Worm (Caenorhabditis elegans) whole organism, L1 larva: ENCODE measurements around the gene srw-99.
"Not testable (repeated sequence)": the region's sequence is repeated elsewhere in the genome, so short reads cannot be mapped to it uniquely, and the experiment has no call there.

ENCODE experiments used
- C04F5.9 ChIP-seq: sonication (generic microtip); optimal IDR thresholded peaks from 2 replicates; lab custom pipeline; 2016; ENCODE audit warnings: missing genetic modification characterization, missing compliant biosample characterization
- F16B12.6 ChIP-seq: fragments of 150-350 bp; optimal IDR thresholded peaks from 2 replicates; lab custom pipeline; 2014; ENCODE audit warnings: missing biosample characterization, missing genetic modification characterization
- alr-1 ChIP-seq: fragments of 200-800 bp; sonication (Bioruptor generic); optimal IDR thresholded peaks from 2 replicates; lab custom pipeline; 2018; ENCODE audit warnings: borderline replicate concordance, mild to moderate bottlenecking, missing genetic modification characterization, missing compliant biosample characterization
- ama-1 ChIP-seq: fragments of 150-350 bp; optimal IDR thresholded peaks from 2 replicates; lab custom pipeline; 2014
- ceh-63 ChIP-seq: fragments of 200-800 bp; sonication (Bioruptor generic); optimal IDR thresholded peaks from 2 replicates; lab custom pipeline; 2018; ENCODE audit warnings: mild to moderate bottlenecking, missing genetic modification characterization, missing compliant biosample characterization
- ceh-8 ChIP-seq: fragments of 200-800 bp; sonication (Bioruptor generic); optimal IDR thresholded peaks from 2 replicates; lab custom pipeline; 2018; ENCODE audit warnings: mild to moderate bottlenecking, missing genetic modification characterization, moderate library complexity, missing compliant biosample characterization
- efl-1 ChIP-seq, 4 experiments: fragments of 150-350 bp; optimal IDR thresholded peaks in 3 of 4; peaks in 1 of 4; 1 replicate in 1 of 4; 2 replicates in 3 of 4; lab custom pipeline; 2014; ENCODE audit warnings: missing biosample characterization in 2 of 4, missing genetic modification characterization in 2 of 4, missing genetic modification reagents in 2 of 4
- efl-3 ChIP-seq: fragments of 200-800 bp; sonication (Bioruptor generic); optimal IDR thresholded peaks from 2 replicates; lab custom pipeline; 2018; ENCODE audit warnings: mild to moderate bottlenecking, missing genetic modification characterization, missing compliant biosample characterization
- ets-5 ChIP-seq: fragments of 200-800 bp; sonication (Bioruptor generic); IDR thresholded peaks from 2 replicates; pipeline ENCODE4 v1.3.6; 2022; ENCODE audit warnings: missing genetic modification characterization, missing compliant biosample characterization
- fkh-4 ChIP-seq: sonication (generic microtip); optimal IDR thresholded peaks from 2 replicates; lab custom pipeline; 2016; ENCODE audit warnings: missing compliant biosample characterization, missing genetic modification characterization, borderline replicate concordance
- hlh-17 ChIP-seq: fragments of 200-800 bp; sonication (Bioruptor generic); optimal IDR thresholded peaks from 2 replicates; lab custom pipeline; 2018; ENCODE audit warnings: missing genetic modification characterization, mild to moderate bottlenecking, missing compliant biosample characterization, moderate library complexity, borderline replicate concordance
- hpl-2 ChIP-seq: fragments of 150-350 bp; optimal IDR thresholded peaks from 2 replicates; lab custom pipeline; 2014; ENCODE audit warnings: missing biosample characterization, missing genetic modification reagents, missing genetic modification characterization
- irx-1 ChIP-seq: sonication (generic microtip); optimal IDR thresholded peaks from 2 replicates; lab custom pipeline; 2016; ENCODE audit warnings: missing genetic modification characterization, missing compliant biosample characterization
- lin-15B ChIP-seq: fragments of 150-350 bp; sonication (generic microtip); optimal IDR thresholded peaks from 3 replicates; lab custom pipeline; 2014; ENCODE audit warnings: missing biosample characterization, missing genetic modification characterization
- lin-35 ChIP-seq, 2 experiments: fragments of 150-350 bp; optimal IDR thresholded peaks; 2 replicates each; lab custom pipeline; 2014; ENCODE audit warnings: missing biosample characterization in 2 of 2, missing genetic modification characterization in 2 of 2, missing genetic modification reagents in 2 of 2
- lin-39 ChIP-seq: fragments of 150-350 bp; optimal IDR thresholded peaks from 2 replicates; lab custom pipeline; 2014; ENCODE audit warnings: missing biosample characterization, missing genetic modification reagents, missing genetic modification characterization
- mab-9 ChIP-seq: fragments of 200-800 bp; sonication (Bioruptor generic); IDR thresholded peaks from 2 replicates; pipeline ENCODE4 v1.3.6; 2022; ENCODE audit warnings: missing genetic modification reagents, missing genetic modification characterization, missing compliant biosample characterization
- mdl-1 ChIP-seq, 2 experiments: fragments of 150-350 bp; optimal IDR thresholded peaks; 2 replicates each; lab custom pipeline; 2014 to 2017; ENCODE audit warnings: missing biosample characterization in 2 of 2, missing genetic modification characterization in 2 of 2, inconsistent platforms in 1 of 2
- mef-2 ChIP-seq: fragments of 150-350 bp; optimal IDR thresholded peaks from 2 replicates; lab custom pipeline; 2014; ENCODE audit warnings: missing biosample characterization, missing genetic modification characterization
- mep-1 ChIP-seq: fragments of 150-350 bp; optimal IDR thresholded peaks from 2 replicates; lab custom pipeline; 2014; ENCODE audit warnings: missing biosample characterization, missing genetic modification characterization
- nhr-12 ChIP-seq: sonication (generic microtip); optimal IDR thresholded peaks from 2 replicates; lab custom pipeline; 2017; ENCODE audit warnings: missing biosample characterization, missing genetic modification characterization
- nhr-20 ChIP-seq: sonication (generic microtip); optimal IDR thresholded peaks from 2 replicates; lab custom pipeline; 2016; ENCODE audit warnings: mild to moderate bottlenecking, missing genetic modification characterization, missing compliant biosample characterization
- nhr-84 ChIP-seq: sonication (generic microtip); optimal IDR thresholded peaks from 2 replicates; lab custom pipeline; 2017; ENCODE audit warnings: missing biosample characterization, missing genetic modification characterization
- pag-3 ChIP-seq: sonication (generic microtip); optimal IDR thresholded peaks from 2 replicates; lab custom pipeline; 2017; ENCODE audit warnings: missing genetic modification characterization, mild to moderate bottlenecking, missing compliant biosample characterization, antibody characterized with exemption, borderline replicate concordance; ENCODE audit not compliant: insufficient read depth
- pqm-1 ChIP-seq: sonication (generic microtip); optimal IDR thresholded peaks from 3 replicates; lab custom pipeline; 2017; ENCODE audit warnings: missing biosample characterization, missing genetic modification characterization
- rnt-1 ChIP-seq: sonication (generic microtip); optimal IDR thresholded peaks from 2 replicates; lab custom pipeline; 2016; ENCODE audit warnings: mild to moderate bottlenecking, missing genetic modification characterization, moderate library complexity, missing compliant biosample characterization
- skn-1 ChIP-seq: fragments of 150-350 bp; optimal IDR thresholded peaks from 2 replicates; lab custom pipeline; 2014; ENCODE audit warnings: missing biosample characterization, missing genetic modification characterization
- snpc-4 ChIP-seq: fragments of 150-350 bp; optimal IDR thresholded peaks from 2 replicates; lab custom pipeline; 2014; ENCODE audit warnings: missing biosample characterization, missing genetic modification characterization
- sox-4 ChIP-seq: sonication (generic microtip); optimal IDR thresholded peaks from 2 replicates; lab custom pipeline; 2016; ENCODE audit warnings: missing genetic modification characterization, missing compliant biosample characterization
- sup-37 ChIP-seq: fragments of 200-800 bp; sonication (Bioruptor generic); optimal IDR thresholded peaks from 2 replicates; lab custom pipeline; 2018; ENCODE audit warnings: mild to moderate bottlenecking, missing genetic modification characterization, missing compliant biosample characterization
- tbx-2 ChIP-seq: sonication (generic microtip); optimal IDR thresholded peaks from 2 replicates; lab custom pipeline; 2016; ENCODE audit warnings: missing genetic modification characterization, missing compliant biosample characterization
- unc-86 ChIP-seq: sonication (generic microtip); optimal IDR thresholded peaks from 2 replicates; lab custom pipeline; 2016; ENCODE audit warnings: missing genetic modification characterization, missing compliant biosample characterization
- ztf-4 ChIP-seq: fragments of 150-350 bp; optimal IDR thresholded peaks from 2 replicates; lab custom pipeline; 2014; ENCODE audit warnings: missing biosample characterization, missing genetic modification characterization

The srw-99 gene

ce11 chrV:1692494-1692893, 16.0 kb upstream of the srw-99 start, which contains the start of gene Y46H3C.5:
Y46H3C.5 (minus strand) TSS chrV:1692495.
- not testable (repeated sequence) for TF ChIP-seq lin-39 (tag; lab: Kevin White, UChicago); mep-1 (tag; lab: Kevin White, UChicago); lin-35 (GFP tag; optimal IDR thresholded peaks at IDR 0.05; lab: Kevin White, UChicago)
- TF ChIP-seq, all 84 proteins: peak for 0; not testable (repeated sequence) for 84

DNA sequence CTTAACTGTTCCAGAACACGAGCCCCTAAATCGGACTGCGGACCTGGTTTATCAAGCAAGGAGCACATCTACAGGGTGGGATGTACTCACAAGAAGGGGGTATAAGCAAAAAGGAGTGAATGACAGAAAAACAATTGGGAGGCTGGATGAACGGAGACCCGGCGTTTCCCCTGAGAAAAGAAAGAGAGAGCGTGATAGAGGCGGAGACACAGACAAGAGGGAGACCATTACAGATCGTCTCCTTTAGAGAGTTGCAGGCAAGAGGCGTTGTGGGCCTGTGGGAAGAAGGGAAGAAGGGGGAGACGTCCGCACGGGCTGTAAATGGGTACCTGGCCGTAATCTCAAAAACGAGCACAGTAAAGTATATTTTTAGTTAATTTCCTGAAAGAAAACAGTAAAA, 14.7 kb upstream of the srw-99 start, which contains the start of gene Y46H3C.7:
TSS of gene Y46H3C.7 (minus strand) at position 147 of the 400 bp plus-strand sequence.
- not testable (repeated sequence) for TF ChIP-seq hpl-2; C04F5.9; nhr-12 (tag; lab: Kevin White, UChicago)

DNA sequence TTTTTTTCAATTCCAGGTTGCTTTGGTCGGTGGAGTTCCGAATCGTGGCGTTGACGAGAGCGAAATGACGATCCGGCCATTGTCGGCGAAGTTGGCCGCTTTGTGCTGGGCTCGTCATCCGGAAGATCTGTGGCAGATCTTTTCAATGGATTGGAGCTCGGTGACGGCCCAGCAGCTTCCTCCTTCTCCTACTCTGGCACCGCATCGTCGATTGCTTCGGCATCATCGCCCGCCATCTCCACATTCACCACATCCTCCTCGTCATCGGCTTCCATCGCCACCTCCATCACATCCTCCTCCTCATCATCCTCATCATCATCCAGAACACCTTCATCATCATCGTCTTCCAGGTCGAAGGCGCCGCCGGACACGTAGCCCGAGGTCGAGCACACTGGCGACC, 10.1 kb upstream of the srw-99 start:
- TF ChIP-seq F16B12.6 (no peak), ets-5 (GFP tag; lab: Robert Waterston, UW) (no peak), hlh-17 (GFP tag; lab: Kevin White, UChicago) (no peak), ceh-63 (GFP tag; lab: Kevin White, UChicago) (no peak), alr-1 (tag; lab: Kevin White, UChicago) (no peak), pqm-1 (tag; lab: Kevin White, UChicago) (no peak), mdl-1 (tag; optimal IDR thresholded peaks at IDR 0.05; lab: Kevin White, UChicago) (no peak), mep-1 (tag; lab: Kevin White, UChicago) (no peak), snpc-4 (no peak), ztf-4 (tag; lab: Kevin White, UChicago) (no peak), sup-37 (GFP tag; lab: Kevin White, UChicago) (no peak), efl-3 (GFP tag; lab: Kevin White, UChicago) (no peak), pag-3 (tag; lab: Kevin White, UChicago) (no peak), rnt-1 (no peak), mef-2 (no peak), ama-1 (lab: Kevin White, UChicago) (no peak), unc-86 (tag; lab: Kevin White, UChicago) (no peak), sox-4 (tag; lab: Kevin White, UChicago) (no peak)

DNA sequence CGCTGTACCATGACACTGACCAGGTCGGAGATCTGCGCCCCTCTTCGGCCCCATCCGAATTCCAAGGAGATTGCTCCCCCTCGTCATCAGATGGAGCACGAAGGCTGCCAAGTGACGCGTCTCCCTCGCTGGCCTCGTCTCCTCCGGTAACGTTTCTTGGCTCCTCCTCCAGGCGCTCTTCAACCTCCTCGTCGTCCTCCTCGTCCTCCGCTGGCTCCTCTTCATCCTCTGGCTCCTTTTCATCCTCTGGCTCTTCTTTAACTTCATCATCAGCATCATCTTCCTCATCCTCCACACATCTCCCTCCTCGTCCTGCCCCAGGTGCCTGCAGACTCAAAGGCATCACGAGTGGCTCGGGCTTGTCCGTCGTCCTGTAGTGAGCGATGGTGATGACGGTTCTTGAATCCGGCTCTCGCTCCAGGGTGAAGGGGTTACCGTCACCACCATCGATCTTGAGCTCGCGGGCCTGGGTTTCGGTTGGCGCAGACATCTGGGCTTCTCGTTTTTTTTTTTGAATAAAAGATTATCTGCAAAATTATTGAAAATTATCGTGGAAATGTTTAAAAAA, 9.2 kb upstream of the srw-99 start:
- TF ChIP-seq irx-1 (no peak), fkh-4 (tag; lab: Kevin White, UChicago) (no peak), skn-1 (tag; lab: Kevin White, UChicago) (no peak)

- TF ChIP-seq nhr-20 (tag; lab: Kevin White, UChicago) (no peak), C04F5.9 (no peak), alr-1 (tag; lab: Kevin White, UChicago) (no peak), hpl-2 (no peak), tbx-2 (tag; lab: Kevin White, UChicago) (no peak), efl-1 (optimal IDR thresholded peaks at IDR 0.05; lab: Kevin White, UChicago) (no peak), efl-1 (GFP tag; optimal IDR thresholded peaks at IDR 0.05 in 1 of 2; lab: Kevin White, UChicago) (no peak), mab-9 (no peak), ets-5 (GFP tag; lab: Robert Waterston, UW) (no peak), lin-15B (tag; lab: Kevin White, UChicago) (no peak), ceh-8 (no peak), ztf-4 (tag; lab: Kevin White, UChicago) (no peak), nhr-84 (tag; lab: Kevin White, UChicago) (no peak)
Measured at ce11 chrV:1701584-1702101, 6.9 kb upstream of the srw-99 start, which contains the start of gene srw-90. srw-90 (plus strand) TSS chrV:1702051.
